Fruit fly (Drosophila melanogaster) whole organism, wandering third instar larva: ENCODE measurements around the gene Rab9Fb.

Experiments used
- Hr78 ChIP-seq: fragments of >200 bp; optimal IDR thresholded peaks from 2 replicates; lab custom pipeline; 2017; ENCODE audit warnings: missing biosample characterization, missing genetic modification characterization
- Myc ChIP-seq: fragments of >200 bp; optimal IDR thresholded peaks from 2 replicates; lab custom pipeline; 2017
- N ChIP-seq: fragments of >200 bp; optimal IDR thresholded peaks from 2 replicates; lab custom pipeline; 2018; ENCODE audit warnings: missing biosample characterization, missing external identifiers, missing genetic modification characterization
- Sp1 ChIP-seq: fragments of 200-800 bp; sonication (Bioruptor generic); optimal IDR thresholded peaks from 3 replicates; lab custom pipeline; 2019; ENCODE audit warnings: missing biosample characterization, mild to moderate bottlenecking, missing genetic modification characterization, moderate library complexity
- brk ChIP-seq: fragments of 200-800 bp; sonication (Bioruptor generic); optimal IDR thresholded peaks from 2 replicates; lab custom pipeline; 2016; ENCODE audit warnings: missing biosample characterization, mild to moderate bottlenecking, missing genetic modification characterization
- dl ChIP-seq, 2 experiments: fragments of 175-275, 200-275 bp in 1 of 2; fragments of 200-275 bp in 1 of 2; sonication (Bioruptor generic); optimal IDR thresholded peaks; lab custom pipeline; 2018; ENCODE audit warnings: mild to moderate bottlenecking in 2 of 2, missing biosample characterization in 2 of 2, missing genetic modification characterization in 2 of 2, moderate library complexity in 2 of 2; ENCODE audit not compliant: partially characterized antibody in 2 of 2, insufficient read depth in 1 of 2
- fru ChIP-seq: fragments of 200-800 bp; sonication (Bioruptor generic); optimal IDR thresholded peaks from 3 replicates; lab custom pipeline; 2016; ENCODE audit warnings: missing biosample characterization, mild to moderate bottlenecking, missing genetic modification characterization
- psq ChIP-seq: fragments of 200-800 bp; sonication (Bioruptor generic); optimal IDR thresholded peaks from 3 replicates; lab custom pipeline; 2017; ENCODE audit warnings: missing biosample characterization, mild to moderate bottlenecking, missing genetic modification characterization, moderate library complexity
- rgr ChIP-seq: fragments of 200-800 bp; sonication (Bioruptor generic); optimal IDR thresholded peaks from 3 replicates; lab custom pipeline; 2016; ENCODE audit warnings: missing biosample characterization, mild to moderate bottlenecking, missing genetic modification characterization
- sage ChIP-seq: fragments of 200-800 bp; sonication (Bioruptor generic); optimal IDR thresholded peaks from 2 replicates; lab custom pipeline; 2016; ENCODE audit warnings: missing biosample characterization, mild to moderate bottlenecking, missing genetic modification characterization

- TF ChIP-seq brk (GFP tag; lab: Kevin White, UChicago) (no peak), Hr78 (GFP tag; lab: Kevin White, UChicago) (no peak), psq (GFP tag; lab: Kevin White, UChicago) (no peak), fru (GFP tag; lab: Kevin White, UChicago) (no peak), sage (GFP tag; lab: Kevin White, UChicago) (no peak), rgr (GFP tag; lab: Kevin White, UChicago) (no peak), Sp1 (GFP tag; lab: Kevin White, UChicago) (no peak), N (GFP tag; lab: Kevin White, UChicago) (no peak), dl (GFP tag; optimal IDR thresholded peaks at IDR 0.05; lab: Kevin White, UChicago; ENCODE audit: insufficient read depth in 1 of 2, partially characterized antibody in 2 of 2) (no peak), Myc (lab: Kevin White, UChicago) (no peak)
Measured at dm6 chrX:10926245-10926644, 26.0 kb downstream of the Rab9Fb start.
